Worm (Caenorhabditis elegans) whole organism, young adult: ENCODE measurements around the gene rbm-26.

Source experiments
- akir-1 ChIP-seq: fragments of 200-800 bp; sonication (Bioruptor generic); optimal IDR thresholded peaks from 2 replicates; lab custom pipeline; 2018; ENCODE audit warnings: mild to moderate bottlenecking, missing genetic modification characterization, moderate library complexity, missing compliant biosample characterization
- aptf-3 ChIP-seq: fragments of 200-800 bp; sonication (Bioruptor generic); IDR thresholded peaks from 2 replicates; pipeline ENCODE4 v1.3.6; 2022; ENCODE audit warnings: missing genetic modification characterization, missing compliant biosample characterization
- athp-1 ChIP-seq: sonication (generic microtip); optimal IDR thresholded peaks from 2 replicates; lab custom pipeline; 2017; ENCODE audit warnings: mild to moderate bottlenecking, missing genetic modification characterization, missing compliant biosample characterization
- ets-4 ChIP-seq: fragments of 200-800 bp; sonication (Bioruptor generic); optimal IDR thresholded peaks from 2 replicates; lab custom pipeline; 2018; ENCODE audit warnings: mild to moderate bottlenecking, missing genetic modification characterization, missing compliant biosample characterization

ce11 chrIII:5680141-5680540 is 31.2 kb upstream of the rbm-26 start, which contains the start of gene pst-2:
- no peak for TF ChIP-seq athp-1
- TF ChIP-seq aptf-3 (GFP tag; lab: Robert Waterston, UW) = no peak
- no peak for TF ChIP-seq ets-4 (GFP tag; lab: Kevin White, UChicago)
- no peak for TF ChIP-seq akir-1 (GFP tag; lab: Kevin White, UChicago)
